Fruit fly (Drosophila melanogaster) whole organism, prepupa: ENCODE measurements around the gene CG42591.

ENCODE experiments used
- CG6854 ChIP-seq: fragments of 200-800 bp; sonication (Bioruptor generic); optimal IDR thresholded peaks from 2 replicates; lab custom pipeline; 2017; ENCODE audit warnings: missing biosample characterization, mild to moderate bottlenecking, missing genetic modification characterization
- CG8119 ChIP-seq: fragments of 200-800 bp; sonication (Bioruptor generic); IDR thresholded peaks from 3 replicates; pipeline ENCODE4 v1.3.6; 2022; ENCODE audit warnings: missing biosample characterization, missing genetic modification characterization
- Hr39 ChIP-seq: fragments of 200-800 bp; sonication (Bioruptor generic); optimal IDR thresholded peaks from 2 replicates; lab custom pipeline; 2016; ENCODE audit warnings: missing biosample characterization, missing genetic modification characterization
- lz ChIP-seq: fragments of 200-800 bp; sonication (Bioruptor generic); optimal IDR thresholded peaks from 3 replicates; lab custom pipeline; 2016; ENCODE audit warnings: missing biosample characterization, missing genetic modification characterization
- spab ChIP-seq: fragments of 200-800 bp; sonication (Bioruptor generic); optimal IDR thresholded peaks from 2 replicates; lab custom pipeline; 2017; ENCODE audit warnings: missing biosample characterization, mild to moderate bottlenecking, missing genetic modification characterization, missing genetic modification reagents

dm6 chr3L:8108886-8109285 is 39.1 kb upstream of the CG42591 start, which contains the start of gene fan:
- no peak for TF ChIP-seq spab
- no peak for TF ChIP-seq CG8119 (GFP tag; lab: Robert Waterston, UW)
- no peak for TF ChIP-seq lz
- no peak for TF ChIP-seq Hr39 (GFP tag; lab: Kevin White, UChicago)
- TF ChIP-seq CG6854: no peak
